Fruit fly (Drosophila melanogaster): ENCODE measurements around the gene CG3842.
A peak's percentile ranks its signal among the peaks of the same experiment; 100 is the strongest.

Gene CG3842

DNA sequence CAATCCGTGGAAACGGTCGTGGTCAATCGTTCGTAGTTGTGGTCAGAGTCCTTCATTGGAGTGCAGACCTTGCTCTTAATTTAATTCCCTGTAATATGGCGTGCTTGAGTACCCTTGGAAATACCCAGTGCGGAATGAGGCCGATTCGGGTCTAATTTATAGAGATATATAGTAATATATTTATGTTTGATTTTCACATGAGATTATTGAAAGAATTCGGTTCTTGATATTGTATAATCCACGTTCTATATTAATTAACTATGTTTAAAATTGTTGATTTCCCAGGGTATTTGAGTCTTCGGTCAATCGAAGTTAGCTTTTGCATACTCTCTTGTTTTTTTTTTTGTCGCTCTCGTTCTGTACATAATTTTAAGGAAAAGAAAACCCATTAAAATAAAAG lies 5.8 kb downstream of the CG3842 start:
- peak; percentile 18 for TF ChIP-seq corto (GFP tag; optimal IDR thresholded peaks at IDR 0.05)
- no peak for TF ChIP-seq Mrtf (GFP tag; IDR thresholded peaks at IDR 0.05)
- TF ChIP-seq row (GFP tag; IDR thresholded peaks at IDR 0.05) = 0 out of 3 replicates have a peak, but pooled peaks have one; percentile 16
- TF ChIP-seq D19B (GFP tag; optimal IDR thresholded peaks at IDR 0.05) = peak; percentile 39
- TF ChIP-seq Ets65A (GFP tag) = peak; percentile 15
- TF ChIP-seq lbe (GFP tag; optimal IDR thresholded peaks at IDR 0.05) = peak; percentile 60
- TF ChIP-seq CG8359 (GFP tag; optimal IDR thresholded peaks at IDR 0.05; ENCODE audit: borderline replicate concordance) = no peak

DNA sequence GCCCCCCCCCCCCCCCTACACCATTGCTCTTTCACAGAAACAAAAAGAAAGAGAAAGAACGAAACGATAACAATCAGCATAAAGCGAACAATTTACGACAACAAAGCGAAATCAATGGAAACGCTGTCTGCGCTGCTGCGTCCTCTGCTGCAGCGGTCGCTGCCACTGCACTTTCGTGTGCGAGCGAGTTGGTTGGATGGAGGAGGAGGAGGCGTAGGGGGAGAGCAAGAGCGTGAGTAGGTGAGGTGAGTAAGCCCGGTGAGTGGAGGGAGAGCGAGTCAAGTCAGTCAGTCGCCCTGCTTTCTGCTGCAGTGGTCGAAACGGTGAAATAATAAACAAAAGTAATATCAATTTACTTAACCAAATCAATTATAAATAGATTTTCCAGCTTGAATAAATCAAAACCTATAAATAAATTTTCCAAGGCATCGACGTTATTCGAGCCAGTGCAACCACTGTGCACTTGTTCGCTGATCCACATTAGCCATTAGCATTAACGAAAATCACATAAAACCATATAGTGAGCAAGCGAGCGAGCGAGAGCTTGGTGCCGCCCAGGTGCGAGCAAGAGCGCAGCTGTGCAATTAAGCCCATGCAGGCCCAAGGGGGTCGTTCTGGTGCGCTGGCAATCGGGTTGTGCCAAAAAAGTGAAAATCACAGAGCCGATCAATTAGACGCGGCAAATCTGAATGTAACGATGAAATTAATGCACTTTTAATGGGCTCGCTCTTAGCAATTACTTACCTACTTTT lies 6.4 kb downstream of the CG3842 start:
- TF ChIP-seq corto (GFP tag; optimal IDR thresholded peaks at IDR 0.05) (peak; percentile 83), CG9797 (GFP tag; optimal IDR thresholded peaks at IDR 0.05) (no peak), ro (GFP tag; IDR thresholded peaks at IDR 0.05) (peak; percentile 34; the same call in 1 of the 2 replicates), rib (GFP tag; IDR thresholded peaks at IDR 0.05) (no peak), MBD-R2 (GFP tag; IDR thresholded peaks at IDR 0.05) (no peak), CG4730 (GFP tag; IDR thresholded peaks at IDR 0.05) (peak; percentile 66), Bteb2 (GFP tag; optimal IDR thresholded peaks at IDR 0.05) (no peak), Blimp-1 (GFP tag; optimal IDR thresholded peaks at IDR 0.05) (peak; percentile 43), al (GFP tag; IDR thresholded peaks at IDR 0.05) (no peak), hbn (GFP tag; IDR thresholded peaks at IDR 0.05; ENCODE audit: partially characterized antibody) (no peak), CG17186 (GFP tag; optimal IDR thresholded peaks at IDR 0.05) (no peak), Nf-YA (GFP tag; IDR thresholded peaks at IDR 0.05) (0 out of 2 replicates have a peak, but pooled peaks have one; percentile 50), seq (GFP tag; IDR thresholded peaks at IDR 0.05) (no peak), Dip3 (GFP tag; optimal IDR thresholded peaks at IDR 0.05) (no peak), CG6683 (GFP tag; optimal IDR thresholded peaks at IDR 0.05) (no peak), Lim3 (GFP tag; IDR thresholded peaks at IDR 0.05) (0 out of 2 replicates have a peak, but pooled peaks have one; percentile 16), CG7372 (GFP tag; IDR thresholded peaks at IDR 0.05) (no peak), CG3065 (GFP tag; optimal IDR thresholded peaks at IDR 0.05) (no peak), maf-S (GFP tag; optimal IDR thresholded peaks at IDR 0.05) (no peak), trem (tag; optimal IDR thresholded peaks at IDR 0.05) (no peak), CG17829 (tag; optimal IDR thresholded peaks at IDR 0.05) (no peak), klu (GFP tag; IDR thresholded peaks at IDR 0.05) (no peak), btn (GFP tag; optimal IDR thresholded peaks at IDR 0.05) (no peak), twi (tag; optimal IDR thresholded peaks at IDR 0.05) (no peak), C15 (GFP tag; IDR thresholded peaks at IDR 0.05) (no peak), lov (optimal IDR thresholded peaks at IDR 0.05) (no peak), lov (GFP tag; IDR thresholded peaks at IDR 0.05) (0 out of 3 replicates have a peak, but pooled peaks have one; percentile 55), Hr3 (GFP tag; optimal IDR thresholded peaks at IDR 0.05) (no peak), CG3726 (GFP tag; IDR thresholded peaks at IDR 0.05) (no peak), CG32767 (GFP tag; IDR thresholded peaks at IDR 0.05) (0 out of 2 replicates have a peak, but pooled peaks have one; percentile 53), lbe (GFP tag; optimal IDR thresholded peaks at IDR 0.05) (peak; percentile 91), Hr78 (GFP tag; optimal IDR thresholded peaks at IDR 0.05) (peak in 1 of 2 experiments; percentile 27), CG7987 (GFP tag; optimal IDR thresholded peaks at IDR 0.05) (no peak), CG11398 (GFP tag; optimal IDR thresholded peaks at IDR 0.05) (no peak), ab (GFP tag; optimal IDR thresholded peaks at IDR 0.05) (no peak), bbx (GFP tag; IDR thresholded peaks at IDR 0.05; ENCODE audit: partially characterized antibody) (no peak), zfh2 (GFP tag; optimal IDR thresholded peaks at IDR 0.05) (no peak), CG14710 (tag; optimal IDR thresholded peaks at IDR 0.05) (no peak), CG14667 (GFP tag; IDR thresholded peaks at IDR 0.05) (no peak), cas (GFP tag; IDR thresholded peaks at IDR 0.05) (no peak), CG17385 (GFP tag; optimal IDR thresholded peaks at IDR 0.05) (peak; percentile 25), Sry-β (GFP tag; optimal IDR thresholded peaks at IDR 0.05) (no peak), Dad (GFP tag; optimal IDR thresholded peaks at IDR 0.05) (peak; percentile 13)

All from whole organism, embryonic.